Fruit fly (Drosophila melanogaster): Measurements from ENCODE around the gene CG9205.
A peak's percentile ranks its signal among the peaks of the same experiment; 100 is the strongest.

CG9205 gene

DNA sequence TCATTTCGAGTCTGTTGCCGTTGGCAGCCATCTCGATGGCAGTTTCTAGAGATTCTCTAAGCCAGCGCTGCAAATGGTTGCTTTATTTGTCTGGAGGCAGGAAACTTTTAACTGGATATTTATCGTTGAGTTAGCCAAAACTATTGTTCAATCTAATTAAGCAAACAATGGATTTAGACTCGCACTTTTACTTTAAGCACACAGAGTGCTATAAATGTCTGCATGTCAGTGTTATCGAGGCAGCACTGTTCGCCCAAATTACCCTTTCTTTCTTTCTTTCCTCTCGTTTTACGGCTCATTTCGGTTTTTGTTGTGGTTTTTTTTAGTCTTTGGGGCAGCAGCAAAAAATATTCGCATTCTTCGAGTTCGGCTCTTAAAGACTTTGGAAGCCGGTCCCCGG, 2.8 kb upstream of the CG9205 start:
- TF ChIP-seq CTCF (optimal IDR thresholded peaks at IDR 0.05) (no peak), CG8478 (optimal IDR thresholded peaks at IDR 0.05) (no peak)

- TF ChIP-seq CTCF (optimal IDR thresholded peaks at IDR 0.05): no peak
Observed at dm6 chr3L:1032569-1032968, 1.9 kb upstream of the CG9205 start.

DNA sequence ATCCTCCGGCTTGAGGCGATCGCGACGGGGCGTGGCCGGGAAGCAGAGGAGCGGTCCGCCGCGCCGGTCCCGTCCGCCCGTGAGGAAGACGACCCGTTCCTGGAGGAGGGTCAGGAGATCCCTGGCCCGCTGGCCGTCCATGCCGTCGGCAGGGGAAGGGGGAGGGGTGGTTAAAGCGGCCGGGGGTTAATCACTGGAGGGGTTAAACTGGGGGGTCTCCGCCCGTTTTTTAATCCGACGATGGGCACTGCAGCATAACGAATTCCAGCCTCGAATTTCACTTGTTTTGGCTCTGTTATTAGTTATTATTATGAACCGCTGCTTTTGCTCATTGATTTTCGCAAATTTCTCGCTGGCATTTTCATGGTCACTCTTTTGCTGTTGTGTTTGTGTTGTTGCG, 809 bp upstream of the CG9205 start:
- TF ChIP-seq CTCF (optimal IDR thresholded peaks at IDR 0.05) (no peak), CG8478 (optimal IDR thresholded peaks at IDR 0.05) (no peak)

DNA sequence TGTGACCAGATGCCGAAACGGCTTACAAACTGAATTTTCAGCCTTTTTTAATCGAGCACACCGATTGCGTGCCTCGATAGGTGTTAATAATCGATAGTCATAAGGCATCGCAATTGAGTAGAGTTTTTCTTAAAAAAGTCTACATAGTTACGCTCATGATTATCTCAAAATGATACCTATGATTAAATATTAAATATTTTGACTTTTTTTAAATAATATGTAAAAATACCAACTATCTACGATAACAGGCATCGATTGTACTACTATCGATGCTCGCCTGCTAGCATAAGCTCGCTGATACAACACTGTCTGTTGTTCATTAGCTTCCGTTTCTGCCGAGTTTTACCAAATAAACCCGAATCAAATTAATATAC, 377 bp downstream of the CG9205 start:
- no peak for TF ChIP-seq CTCF (optimal IDR thresholded peaks at IDR 0.05)
- no peak for TF ChIP-seq CG8478 (optimal IDR thresholded peaks at IDR 0.05)

DNA sequence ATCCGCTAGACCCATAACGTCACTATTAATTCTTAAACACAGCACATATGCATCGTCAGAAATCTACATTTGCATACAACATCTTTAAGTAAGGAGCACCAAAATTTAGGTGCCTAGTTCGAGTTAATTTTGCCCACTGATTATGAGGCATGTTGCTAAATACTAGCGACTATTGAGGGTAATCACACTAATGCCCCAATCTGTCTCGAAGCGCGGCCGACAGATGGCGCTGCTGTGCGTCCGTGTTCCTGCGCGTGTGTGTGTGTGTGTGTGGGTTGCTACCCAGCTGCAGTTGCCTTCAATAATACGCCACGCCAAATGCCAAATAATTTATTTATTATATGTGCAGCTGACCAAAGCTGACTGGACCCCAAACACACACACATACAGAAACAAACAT, 6.9 kb downstream of the CG9205 start:
- TF ChIP-seq CTCF (optimal IDR thresholded peaks at IDR 0.05) (peak; percentile 83 to 90), CG8478 (optimal IDR thresholded peaks at IDR 0.05) (no peak)

DNA sequence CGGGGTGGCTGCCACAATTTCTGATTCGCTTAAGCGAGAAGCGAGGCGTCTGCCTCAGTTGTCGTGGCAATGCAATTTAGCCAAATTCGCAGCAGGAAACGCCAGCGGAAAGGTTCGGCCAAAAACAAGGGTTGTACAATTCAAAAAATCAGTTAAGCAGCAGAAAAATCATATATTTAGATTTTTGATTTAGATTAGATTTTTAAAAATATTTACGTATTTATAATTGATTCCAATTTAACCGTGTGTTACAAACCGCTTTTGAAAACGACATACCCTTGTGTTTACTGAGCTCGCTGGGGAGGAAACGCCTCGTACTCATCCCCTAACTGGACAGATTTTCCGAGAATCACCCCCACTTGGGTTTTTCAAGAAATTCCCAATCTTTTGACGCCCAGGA, 9.0 kb downstream of the CG9205 start:
- TF ChIP-seq CTCF (optimal IDR thresholded peaks at IDR 0.05): no peak
- TF ChIP-seq CG8478 (optimal IDR thresholded peaks at IDR 0.05): no peak

- TF ChIP-seq CTCF (optimal IDR thresholded peaks at IDR 0.05) (no peak), CG8478 (optimal IDR thresholded peaks at IDR 0.05) (no peak)
Observed at dm6 chr3L:1046436-1046835, 11.9 kb downstream of the CG9205 start.

- no peak for TF ChIP-seq CTCF (optimal IDR thresholded peaks at IDR 0.05)
Observed at dm6 chr3L:1055932-1056331, 21.4 kb downstream of the CG9205 start.

- TF ChIP-seq CG8478 (optimal IDR thresholded peaks at IDR 0.05) (no peak), CTCF (optimal IDR thresholded peaks at IDR 0.05) (no peak)
Observed at dm6 chr3L:1062463-1062862, 28.0 kb downstream of the CG9205 start.

- TF ChIP-seq CG8478 (optimal IDR thresholded peaks at IDR 0.05) (no peak), CTCF (optimal IDR thresholded peaks at IDR 0.05) (no peak)
Observed at dm6 chr3L:1064381-1064780, 29.9 kb downstream of the CG9205 start.

dm6 chr3L:1077038-1077437, 42.5 kb downstream of the CG9205 start:
- TF ChIP-seq CG8478 (optimal IDR thresholded peaks at IDR 0.05) (no peak), CTCF (optimal IDR thresholded peaks at IDR 0.05) (no peak)

dm6 chr3L:1078291-1078690, 43.8 kb downstream of the CG9205 start:
- TF ChIP-seq CTCF (optimal IDR thresholded peaks at IDR 0.05): no peak
- no peak for TF ChIP-seq CG8478 (optimal IDR thresholded peaks at IDR 0.05)

- no peak for TF ChIP-seq CG8478 (optimal IDR thresholded peaks at IDR 0.05)
- no peak for TF ChIP-seq CTCF (optimal IDR thresholded peaks at IDR 0.05)
Observed at dm6 chr3L:1082883-1083282, 48.4 kb downstream of the CG9205 start.

dm6 chr3L:1083323-1083722, 48.8 kb downstream of the CG9205 start:
- TF ChIP-seq CG8478 (optimal IDR thresholded peaks at IDR 0.05) (no peak), CTCF (optimal IDR thresholded peaks at IDR 0.05) (no peak)

- TF ChIP-seq CTCF (optimal IDR thresholded peaks at IDR 0.05) (no peak), CG8478 (optimal IDR thresholded peaks at IDR 0.05) (no peak)
Observed at dm6 chr3L:1084380-1085097, 50.0 kb downstream of the CG9205 start.

All from S2 (cell line).